Fruit fly (Drosophila melanogaster): ENCODE measurements around the gene Calx.

The Calx gene

DNA sequence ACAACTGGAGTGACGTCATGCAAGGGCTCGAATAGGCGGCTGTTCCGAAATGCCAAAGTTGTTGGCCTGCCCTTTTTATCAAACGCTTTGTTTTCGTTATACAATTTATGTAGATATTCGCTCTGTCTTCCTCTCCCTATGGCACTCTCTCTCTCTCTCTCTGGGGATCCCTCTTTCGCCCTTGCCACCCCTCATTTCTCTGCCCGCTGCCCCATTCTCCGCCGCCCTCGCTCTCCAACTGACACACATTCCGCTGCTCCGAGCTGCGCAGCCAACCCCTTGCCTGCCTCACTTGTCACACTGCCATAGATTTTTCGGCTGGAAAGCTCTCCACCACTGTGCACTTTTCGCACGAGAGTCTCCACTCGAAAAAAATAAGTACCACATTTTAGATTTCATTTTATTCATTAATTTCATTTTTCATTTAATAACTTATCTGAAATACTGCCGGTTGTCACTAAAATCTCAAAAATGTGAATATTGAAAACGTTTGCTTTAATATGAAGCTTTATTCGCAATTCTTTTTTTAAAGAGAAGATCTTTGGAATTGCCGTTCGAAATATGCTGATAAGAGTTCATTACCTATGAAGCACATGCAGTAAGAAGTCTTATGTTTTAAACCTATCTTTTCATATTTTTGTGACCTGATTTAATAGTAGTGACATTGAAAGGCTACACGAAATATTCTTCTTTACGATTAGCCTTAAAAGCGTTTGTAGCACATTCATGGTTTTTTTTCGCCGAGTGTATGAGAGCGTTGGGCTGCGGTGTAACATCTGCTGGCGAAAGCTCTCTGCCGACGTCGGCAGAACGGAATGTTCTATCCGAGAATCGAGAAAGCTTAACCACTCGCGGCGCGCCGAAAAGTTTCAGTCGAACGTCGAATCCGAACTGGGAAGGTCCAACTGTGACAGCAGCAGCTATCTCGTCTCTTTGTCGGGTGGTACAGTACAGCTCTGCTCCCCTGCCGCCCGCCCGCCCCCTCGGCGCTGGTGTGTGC, 20.8 kb upstream of the Calx start (continued):
- TF ChIP-seq CG7556 (GFP tag; optimal IDR thresholded peaks at IDR 0.05) (peak; percentile 98), CG8281 (tag; optimal IDR thresholded peaks at IDR 0.05) (peak; percentile 76), ap (GFP tag; IDR thresholded peaks at IDR 0.05) (no peak; the same call in 1 of the 2 replicates), seq (GFP tag; IDR thresholded peaks at IDR 0.05) (no peak), Ets65A (GFP tag) (peak; percentile 96), D (optimal IDR thresholded peaks at IDR 0.05) (no peak), D (GFP tag; optimal IDR thresholded peaks at IDR 0.05) (peak; percentile 90), Deaf1 (tag; optimal IDR thresholded peaks at IDR 0.05) (peak; percentile 80), CG12104 (GFP tag; optimal IDR thresholded peaks at IDR 0.05) (peak; percentile 95), YL-1 (GFP tag; optimal IDR thresholded peaks at IDR 0.05) (peak; percentile 64), CG3281 (GFP tag; optimal IDR thresholded peaks at IDR 0.05) (peak; percentile 95), Mes4 (GFP tag; optimal IDR thresholded peaks at IDR 0.05) (peak; percentile 38), gem (tag; optimal IDR thresholded peaks at IDR 0.05) (peak; percentile 91), hkb (optimal IDR thresholded peaks at IDR 0.05) (no peak), hkb (GFP tag; IDR thresholded peaks at IDR 0.05) (peak; percentile 59), bsh (GFP tag; optimal IDR thresholded peaks at IDR 0.05) (peak in 1 of 2 experiments; percentile 70), zen2 (GFP tag; IDR thresholded peaks at IDR 0.05; ENCODE audit: partially characterized antibody) (0 out of 3 replicates have a peak, but pooled peaks have one; percentile 29), sim (GFP tag; IDR thresholded peaks at IDR 0.05) (no peak), zfh1 (GFP tag; IDR thresholded peaks at IDR 0.05) (no peak; the same call in 2 of the 3 replicates), Myb (GFP tag; optimal IDR thresholded peaks at IDR 0.05) (peak; percentile 61), Fer1 (GFP tag; optimal IDR thresholded peaks at IDR 0.05) (peak; percentile 90), CG12659 (GFP tag; optimal IDR thresholded peaks at IDR 0.05) (peak; percentile 94), CG3838 (GFP tag; optimal IDR thresholded peaks at IDR 0.05) (peak; percentile 58), Mrtf (GFP tag; IDR thresholded peaks at IDR 0.05) (no peak), B-H1 (GFP tag; IDR thresholded peaks at IDR 0.05) (peak; percentile 34; the same call in 2 of the 3 replicates), jumu (GFP tag; optimal IDR thresholded peaks at IDR 0.05) (peak; percentile 78), CG8478 (optimal IDR thresholded peaks at IDR 0.05) (no peak), zen (tag; optimal IDR thresholded peaks at IDR 0.05) (peak; percentile 58), CG8089 (GFP tag; optimal IDR thresholded peaks at IDR 0.05) (peak; percentile 56), CG9609 (GFP tag; optimal IDR thresholded peaks at IDR 0.05) (peak; percentile 71), Sox100B (GFP tag; optimal IDR thresholded peaks at IDR 0.05) (peak; percentile 95), shn (GFP tag; optimal IDR thresholded peaks at IDR 0.05) (peak; percentile 69), CG10209 (GFP tag; optimal IDR thresholded peaks at IDR 0.05) (peak; percentile 90), aop (GFP tag; IDR thresholded peaks at IDR 0.05) (no peak), gcm (GFP tag; optimal IDR thresholded peaks at IDR 0.05) (peak; percentile 70), dysf (GFP tag; IDR thresholded peaks at IDR 0.05) (peak; percentile 78), Xrp1 (GFP tag; IDR thresholded peaks at IDR 0.05) (peak; percentile 29; the same call in 1 of the 2 replicates), CG42726 (GFP tag; IDR thresholded peaks at IDR 0.05; ENCODE audit: partially characterized antibody) (0 out of 2 replicates have a peak, but pooled peaks have one; percentile 44), Ssrp (tag; optimal IDR thresholded peaks at IDR 0.05) (peak; percentile 86), pzg (GFP tag; optimal IDR thresholded peaks at IDR 0.05) (no peak), CG18599 (GFP tag; optimal IDR thresholded peaks at IDR 0.05) (peak; percentile 94), bowl (GFP tag; IDR thresholded peaks at IDR 0.05) (no peak), nerfin-1 (tag; optimal IDR thresholded peaks at IDR 0.05) (peak; percentile 83), Stat92E (GFP tag; optimal IDR thresholded peaks at IDR 0.05) (no peak), ATbp (GFP tag; optimal IDR thresholded peaks at IDR 0.05) (peak; percentile 74), Taf1 (GFP tag; IDR thresholded peaks at IDR 0.05) (no peak), Hr3 (GFP tag; optimal IDR thresholded peaks at IDR 0.05) (peak; percentile 85), CG3995 (GFP tag; optimal IDR thresholded peaks at IDR 0.05) (peak; percentile 73)
